Fruit fly (Drosophila melanogaster): ENCODE measurements around the gene CG11656.

The CG11656 gene

DNA sequence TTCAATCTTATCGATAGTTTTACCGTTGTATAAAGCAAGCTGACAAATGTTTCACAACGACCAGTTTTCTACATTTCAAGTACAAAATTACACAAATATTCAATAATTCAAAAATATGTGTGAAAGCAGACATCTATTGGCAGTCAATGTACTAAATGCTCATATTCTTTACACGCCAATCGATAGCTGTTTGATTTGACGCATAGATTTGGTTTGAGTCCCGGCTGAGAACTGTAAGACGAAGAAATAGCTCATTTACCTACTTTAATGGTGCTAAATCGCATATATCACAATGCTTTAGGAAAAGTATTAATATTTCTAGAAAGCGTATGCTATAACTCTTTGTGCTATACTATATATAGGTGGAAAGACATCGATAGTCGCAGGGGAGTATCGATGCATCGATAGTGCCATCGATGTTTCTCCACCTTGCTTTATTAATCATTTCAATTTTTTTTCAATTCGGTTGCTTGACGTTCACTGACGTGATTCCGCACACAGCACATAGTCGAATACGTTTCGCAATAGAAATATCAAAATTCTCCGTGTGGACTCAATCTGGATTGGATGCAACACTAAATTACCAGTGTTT lies 29.0 kb upstream of the CG11656 start, which contains the start of gene Paip2 (continued):
- no peak for TF ChIP-seq CG11696 (GFP tag; IDR thresholded peaks at IDR 0.05)
- no peak for TF ChIP-seq CG13123 (GFP tag; optimal IDR thresholded peaks at IDR 0.05)
- TF ChIP-seq CG8388 (GFP tag; optimal IDR thresholded peaks at IDR 0.05): no peak
- no peak for TF ChIP-seq HLH3B (GFP tag; IDR thresholded peaks at IDR 0.05)
- no peak for TF ChIP-seq ro (GFP tag; IDR thresholded peaks at IDR 0.05)
- TF ChIP-seq Dbx (GFP tag; IDR thresholded peaks at IDR 0.05): no peak
- TF ChIP-seq zen2 (GFP tag; IDR thresholded peaks at IDR 0.05; ENCODE audit: partially characterized antibody): peak; percentile 98
- no peak for TF ChIP-seq Adf1 (GFP tag; IDR thresholded peaks at IDR 0.05)
- TF ChIP-seq Dek (tag; optimal IDR thresholded peaks at IDR 0.05): peak; percentile 19
- no peak for TF ChIP-seq Taf1 (GFP tag; IDR thresholded peaks at IDR 0.05)
- no peak for TF ChIP-seq CG11398 (GFP tag; optimal IDR thresholded peaks at IDR 0.05)
- no peak for TF ChIP-seq CG4404 (GFP tag; IDR thresholded peaks at IDR 0.05)
- peak; percentile 95 for TF ChIP-seq E2f2 (GFP tag; IDR thresholded peaks at IDR 0.05)
- no peak for TF ChIP-seq CG8290 (GFP tag; optimal IDR thresholded peaks at IDR 0.05)
- peak in 1 of 2 experiments; percentile 38 for TF ChIP-seq CG8290 (tag; optimal IDR thresholded peaks at IDR 0.05)
- no peak for TF ChIP-seq Oli (tag; optimal IDR thresholded peaks at IDR 0.05)
- TF ChIP-seq CG1233 (GFP tag; optimal IDR thresholded peaks at IDR 0.05): no peak
- no peak for TF ChIP-seq NFAT (GFP tag; IDR thresholded peaks at IDR 0.05)
- no peak for TF ChIP-seq lab (GFP tag; optimal IDR thresholded peaks at IDR 0.05)
- peak; percentile 93 for TF ChIP-seq mld (GFP tag; IDR thresholded peaks at IDR 0.05; ENCODE audit: partially characterized antibody)
- TF ChIP-seq CG12391 (tag; optimal IDR thresholded peaks at IDR 0.05): peak; percentile 40
- peak; percentile 97 for TF ChIP-seq CG2129 (GFP tag; IDR thresholded peaks at IDR 0.05; ENCODE audit: partially characterized antibody)
- no peak for TF ChIP-seq trh (GFP tag; optimal IDR thresholded peaks at IDR 0.05)
- peak; percentile 23 for TF ChIP-seq dmrt11E (tag; optimal IDR thresholded peaks at IDR 0.05)
- no peak for TF ChIP-seq E2f1 (GFP tag; IDR thresholded peaks at IDR 0.05)
- TF ChIP-seq Vsx1 (GFP tag; optimal IDR thresholded peaks at IDR 0.05): no peak
- no peak for TF ChIP-seq Fer3 (tag; optimal IDR thresholded peaks at IDR 0.05)
- TF ChIP-seq CG6683 (GFP tag; optimal IDR thresholded peaks at IDR 0.05): no peak
- TF ChIP-seq unpg (GFP tag; optimal IDR thresholded peaks at IDR 0.05): no peak
- TF ChIP-seq gem (tag; optimal IDR thresholded peaks at IDR 0.05): peak; percentile 25
- no peak for TF ChIP-seq ttk (GFP tag; IDR thresholded peaks at IDR 0.05)
- peak; percentile 64 for TF ChIP-seq phol (tag; optimal IDR thresholded peaks at IDR 0.05)
- TF ChIP-seq Ets65A (GFP tag): peak; percentile 92
- TF ChIP-seq CG7839 (tag; optimal IDR thresholded peaks at IDR 0.05): no peak
- no peak for TF ChIP-seq Side (GFP tag; optimal IDR thresholded peaks at IDR 0.05)
- TF ChIP-seq CG8944 (GFP tag; optimal IDR thresholded peaks at IDR 0.05): peak; percentile 1
- TF ChIP-seq Deaf1 (tag; optimal IDR thresholded peaks at IDR 0.05): no peak
- TF ChIP-seq CG34376 (GFP tag; optimal IDR thresholded peaks at IDR 0.05): peak; percentile 44
- TF ChIP-seq Dip2 (GFP tag; IDR thresholded peaks at IDR 0.05): no peak
- peak; percentile 9 for TF ChIP-seq CG12155 (GFP tag; optimal IDR thresholded peaks at IDR 0.05)
- no peak for TF ChIP-seq dysf (GFP tag; IDR thresholded peaks at IDR 0.05)
- no peak for TF ChIP-seq CG8359 (GFP tag; optimal IDR thresholded peaks at IDR 0.05; ENCODE audit: borderline replicate concordance)
- no peak for TF ChIP-seq GATAe (GFP tag; conservative IDR thresholded peaks at IDR 0.05)
- no peak for TF ChIP-seq CkIIα-i1 (GFP tag; IDR thresholded peaks at IDR 0.05)
- peak; percentile 75 for TF ChIP-seq trem (tag; optimal IDR thresholded peaks at IDR 0.05)
- no peak for TF ChIP-seq CG13296 (GFP tag; optimal IDR thresholded peaks at IDR 0.05)
- no peak for TF ChIP-seq zfh2 (GFP tag; optimal IDR thresholded peaks at IDR 0.05)
- TF ChIP-seq zen (tag; optimal IDR thresholded peaks at IDR 0.05): peak; percentile 55
- peak; percentile 98 for TF ChIP-seq CG34224 (GFP tag; IDR thresholded peaks at IDR 0.05; ENCODE audit: partially characterized antibody)
- no peak for TF ChIP-seq croc (GFP tag; conservative IDR thresholded peaks at IDR 0.05)
- no peak for TF ChIP-seq PHDP (tag; optimal IDR thresholded peaks at IDR 0.05)

Data from whole organism, embryonic.